Fruit fly (Drosophila melanogaster): ENCODE results near the gene CG8945.
A peak's percentile ranks its signal among the peaks of the same experiment; 100 is the strongest.

Gene CG8945

DNA sequence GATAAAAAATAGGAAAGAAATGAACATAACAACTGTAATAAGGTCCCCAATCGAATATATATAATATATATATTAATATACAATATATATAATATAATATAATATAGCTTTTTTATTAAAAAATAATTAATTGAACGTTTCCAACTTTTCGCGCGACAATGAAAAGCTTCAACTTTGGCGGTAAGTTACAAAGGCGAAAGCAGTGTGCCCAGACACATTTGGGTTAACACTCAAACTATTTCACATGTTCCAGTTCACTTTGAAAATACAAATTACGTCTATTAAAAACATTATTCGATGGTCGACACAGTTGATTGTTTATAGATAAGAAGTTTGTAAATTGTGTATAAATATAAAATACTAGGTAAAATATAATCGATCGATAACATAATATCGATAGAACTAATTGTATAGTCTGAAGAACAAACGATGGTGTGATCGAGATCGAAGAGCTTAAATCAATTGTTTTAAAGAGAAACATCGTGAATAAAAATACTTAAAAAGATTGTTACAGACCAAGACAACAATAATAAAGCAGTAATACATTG is 18.8 kb upstream of the CG8945 start:
- no peak for TF ChIP-seq noc (tag; optimal IDR thresholded peaks at IDR 0.05)

DNA sequence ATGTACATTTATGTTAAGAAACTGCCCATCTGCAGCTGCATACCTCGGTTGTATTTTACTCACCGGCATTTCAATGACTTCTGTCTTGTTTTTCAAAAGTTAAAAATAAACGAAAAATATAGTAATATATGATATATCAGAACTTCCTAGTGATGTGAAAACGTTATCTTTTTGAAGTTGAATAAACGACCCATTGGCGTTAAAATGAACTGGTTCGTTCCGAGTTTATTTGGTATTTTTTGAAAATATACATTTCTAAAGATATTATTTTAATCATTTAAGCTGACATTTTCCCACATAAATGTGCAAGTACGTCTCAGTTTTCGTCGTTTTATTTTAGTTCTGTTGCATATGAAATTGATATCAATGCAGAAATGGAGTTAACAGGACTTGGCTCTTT is 18.2 kb upstream of the CG8945 start, which contains the start of gene Arpc3B:
Gene Arpc3B (minus strand): TSS at position 146 of the 400 bp plus-strand sequence.
- TF ChIP-seq noc (tag; optimal IDR thresholded peaks at IDR 0.05), result no peak

DNA sequence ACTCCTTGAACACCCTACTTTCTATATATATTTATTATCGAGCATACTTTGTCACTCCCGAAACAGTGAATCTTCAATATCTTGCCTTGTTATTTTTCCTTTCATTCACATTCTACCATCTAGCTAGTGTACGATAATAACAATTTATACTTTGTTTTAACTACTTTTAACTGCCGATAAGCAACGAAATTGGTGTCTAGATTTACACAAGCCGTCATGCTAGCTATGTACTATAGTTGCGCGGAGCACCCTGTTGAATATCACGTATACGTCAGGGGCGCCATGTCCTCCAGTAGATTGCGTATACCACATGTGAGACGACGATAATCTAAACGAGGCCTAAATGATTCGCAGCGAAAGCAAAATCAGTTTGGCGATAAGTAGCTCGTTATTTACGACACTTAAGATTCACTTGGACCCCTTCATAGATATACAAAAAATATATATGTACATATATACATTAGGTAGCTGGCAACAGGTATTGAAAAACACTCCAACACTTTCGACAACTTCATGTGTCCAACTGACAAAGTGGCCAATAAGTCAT is 6.5 kb upstream of the CG8945 start:
- peak; percentile 64 for TF ChIP-seq noc (tag; optimal IDR thresholded peaks at IDR 0.05)

DNA sequence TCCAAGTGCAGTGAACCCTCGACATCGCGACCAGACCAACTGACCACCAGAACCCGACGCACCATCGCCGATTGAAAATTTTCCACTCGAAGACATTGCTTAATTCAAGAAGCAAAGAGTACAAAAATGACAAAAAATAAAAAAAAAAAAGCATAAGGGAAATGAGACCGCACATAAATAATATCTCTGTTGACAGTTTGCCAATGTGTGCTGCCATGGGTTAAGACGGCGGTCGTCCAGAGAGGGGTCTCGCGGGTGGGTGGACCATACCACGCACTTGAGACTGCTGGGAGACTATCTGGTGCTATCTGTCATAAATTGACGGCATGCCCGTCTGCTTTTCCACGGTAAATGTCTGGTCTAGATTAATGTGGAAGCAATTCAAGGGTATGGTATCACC is 6.0 kb upstream of the CG8945 start:
- no peak for TF ChIP-seq noc (tag; optimal IDR thresholded peaks at IDR 0.05)

DNA sequence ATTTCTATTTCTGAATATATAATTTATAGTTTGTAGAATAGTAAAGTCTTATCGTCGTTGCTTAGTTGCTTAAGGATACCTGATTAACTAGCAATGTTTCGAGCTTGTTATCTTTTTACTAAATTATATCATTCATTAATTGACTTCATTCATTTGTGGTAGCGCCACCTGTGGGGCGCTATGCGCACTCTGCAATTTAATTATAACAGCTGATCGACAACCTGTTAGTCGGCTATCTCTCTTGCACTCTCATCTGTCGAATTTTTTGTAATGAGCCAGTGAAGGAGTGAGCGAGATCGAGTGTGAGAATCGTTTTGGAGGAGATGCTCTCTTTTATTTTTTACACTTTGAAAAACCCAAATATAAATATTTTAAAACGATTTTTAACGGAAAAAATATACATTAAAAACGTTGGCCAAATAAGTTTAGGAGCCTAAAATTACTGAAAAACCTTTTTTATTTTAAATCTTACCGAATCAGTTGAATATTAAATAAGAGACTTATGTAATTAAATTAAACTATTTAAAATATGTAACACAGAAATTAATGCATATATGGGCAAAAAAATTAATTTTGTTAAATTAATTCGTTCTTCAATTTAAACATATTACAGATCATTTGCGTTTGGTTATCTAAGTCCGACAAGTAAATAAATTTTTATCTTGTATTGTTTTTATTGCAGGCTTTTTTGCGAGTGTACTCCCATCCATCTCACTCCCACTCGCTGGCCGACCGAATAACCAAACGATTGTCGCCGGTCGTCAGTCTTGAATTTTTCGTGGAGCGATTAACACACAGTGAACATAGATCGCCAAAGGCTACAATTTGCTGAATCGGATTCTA is 3.8 kb upstream of the CG8945 start, which contains the start of the genes CG16700 and CG4991:
Gene CG16700 (plus strand): TSS at position 793 of the 843 bp plus-strand sequence.
Gene CG4991 (plus strand): TSS at position 793 of the 843 bp plus-strand sequence.
- TF ChIP-seq noc (tag; optimal IDR thresholded peaks at IDR 0.05), result peak; percentile 89

DNA sequence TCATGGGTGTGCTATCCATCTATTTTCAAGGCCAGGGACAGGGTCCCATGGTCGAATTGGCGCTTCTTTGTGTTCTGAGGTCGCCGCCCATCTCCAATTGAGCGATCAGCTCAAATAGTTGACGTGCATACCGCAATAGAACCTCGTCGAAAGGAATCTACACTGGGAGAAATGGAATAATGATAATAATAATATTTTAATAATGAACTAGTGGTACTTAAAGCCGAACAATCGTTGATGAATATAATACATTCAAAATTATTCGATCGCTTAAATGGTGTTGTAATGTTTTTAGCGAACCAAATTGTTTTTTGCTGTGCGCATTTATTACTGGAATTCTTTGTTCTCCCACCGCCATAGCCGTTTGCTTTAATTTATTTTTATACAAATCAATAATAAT is 3.1 kb upstream of the CG8945 start:
- TF ChIP-seq noc (tag; optimal IDR thresholded peaks at IDR 0.05), result no peak

DNA sequence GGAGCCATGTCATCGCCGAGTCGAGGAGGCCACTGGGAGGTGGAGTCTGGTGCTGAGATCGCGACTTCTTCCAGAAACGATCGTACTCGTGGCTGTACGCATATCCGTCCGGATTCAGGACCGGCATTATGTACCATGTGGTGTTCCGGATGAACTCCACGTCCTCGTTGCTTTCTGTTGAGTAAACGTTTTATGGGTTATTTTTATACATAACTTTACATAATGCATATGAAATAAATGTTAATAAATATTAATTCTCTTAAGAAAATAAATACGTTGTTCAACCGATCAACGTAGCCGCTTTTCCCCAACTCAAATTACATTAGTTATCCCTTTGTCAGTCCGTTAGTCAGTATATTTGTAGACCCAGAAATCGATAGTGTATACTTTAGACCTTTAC is 6.3 kb downstream of the CG8945 start, which contains the start of gene CG4955:
Gene CG4955 (plus strand): TSS at position 301 of the 400 bp plus-strand sequence.
- TF ChIP-seq noc (tag; optimal IDR thresholded peaks at IDR 0.05), result no peak

DNA sequence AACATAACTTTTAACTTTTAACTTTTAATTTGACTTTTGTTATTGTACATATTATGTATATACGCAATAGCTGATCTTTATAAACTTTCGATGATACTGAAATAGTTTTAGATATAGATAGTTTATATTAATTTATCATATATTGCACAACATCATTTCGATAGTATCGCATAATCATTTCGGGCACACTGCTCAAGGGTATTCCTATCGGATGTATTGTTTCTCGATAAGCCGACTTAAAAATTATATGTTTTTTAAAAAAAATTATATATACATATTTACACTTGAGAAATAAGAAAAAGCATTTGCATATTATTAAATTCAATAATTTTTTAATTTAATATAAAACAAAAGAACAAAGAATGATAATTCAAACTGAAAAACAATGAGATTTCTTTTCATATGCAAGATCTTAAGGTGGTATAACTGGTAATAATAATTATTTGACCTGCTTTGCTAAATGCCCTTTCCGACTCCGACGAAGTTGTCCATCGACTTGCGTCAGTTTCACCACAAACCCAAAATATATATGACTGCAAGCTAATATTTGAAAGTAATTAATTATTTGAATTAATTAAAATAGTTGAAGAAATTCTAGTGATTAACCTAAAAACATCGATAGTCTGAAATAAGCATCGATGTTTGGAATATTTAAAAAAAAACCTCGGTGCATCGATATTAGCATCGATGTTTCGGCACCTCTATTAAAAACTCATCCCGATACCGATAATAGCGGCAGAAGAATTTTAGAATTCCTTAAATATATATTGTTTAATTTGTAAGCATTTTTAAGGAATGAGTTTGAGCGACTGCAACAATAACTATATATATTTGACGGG is 9.1 kb downstream of the CG8945 start, which contains the start of gene CG4949:
Gene CG4949 (plus strand): TSS at position 698 of the 839 bp plus-strand sequence.
- no peak for TF ChIP-seq noc (tag; optimal IDR thresholded peaks at IDR 0.05)

DNA sequence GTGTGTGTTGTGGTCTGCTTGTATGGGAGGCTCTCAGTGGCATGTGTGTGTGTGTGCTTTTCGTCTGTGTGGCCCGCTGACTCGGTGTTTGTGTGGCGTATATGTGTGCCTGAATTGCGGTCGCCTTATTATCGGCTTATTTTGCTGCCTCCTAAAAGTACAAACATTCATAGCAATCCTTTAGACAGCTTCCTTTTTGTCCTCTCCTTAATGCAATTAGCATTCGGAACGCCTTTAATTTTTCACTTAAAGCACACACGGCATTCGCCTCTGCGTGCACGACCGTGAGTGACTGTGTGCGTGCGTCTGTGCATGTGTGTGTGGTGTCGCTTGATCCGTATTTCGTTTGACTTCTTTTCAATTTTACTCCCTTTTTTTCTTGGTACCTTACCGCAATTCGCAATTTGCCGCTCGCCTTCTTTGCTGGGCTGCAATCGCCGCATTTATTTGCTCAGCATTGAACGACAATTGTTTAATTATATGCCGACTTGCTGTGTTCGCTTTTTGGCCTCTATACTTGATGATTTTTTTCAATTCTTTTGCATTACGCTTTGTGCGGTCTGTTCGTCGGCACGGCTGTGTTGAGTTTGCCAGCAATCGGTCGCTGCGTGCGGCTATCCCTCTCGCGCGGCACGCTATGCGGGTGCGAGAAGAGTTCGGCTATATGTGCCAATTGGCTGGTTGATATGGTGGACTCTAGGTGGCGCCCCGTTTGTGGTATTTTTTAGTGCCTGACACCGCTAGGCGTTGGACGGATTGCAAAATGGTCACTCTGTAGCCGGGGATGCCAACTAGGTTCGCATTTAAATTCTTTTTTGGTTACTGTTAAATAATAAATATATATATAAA is 10.0 kb downstream of the CG8945 start, which contains the start of gene wcy:
Gene wcy (minus strand): TSS at position 608 of the 849 bp plus-strand sequence.
- no peak for TF ChIP-seq noc (tag; optimal IDR thresholded peaks at IDR 0.05)

DNA sequence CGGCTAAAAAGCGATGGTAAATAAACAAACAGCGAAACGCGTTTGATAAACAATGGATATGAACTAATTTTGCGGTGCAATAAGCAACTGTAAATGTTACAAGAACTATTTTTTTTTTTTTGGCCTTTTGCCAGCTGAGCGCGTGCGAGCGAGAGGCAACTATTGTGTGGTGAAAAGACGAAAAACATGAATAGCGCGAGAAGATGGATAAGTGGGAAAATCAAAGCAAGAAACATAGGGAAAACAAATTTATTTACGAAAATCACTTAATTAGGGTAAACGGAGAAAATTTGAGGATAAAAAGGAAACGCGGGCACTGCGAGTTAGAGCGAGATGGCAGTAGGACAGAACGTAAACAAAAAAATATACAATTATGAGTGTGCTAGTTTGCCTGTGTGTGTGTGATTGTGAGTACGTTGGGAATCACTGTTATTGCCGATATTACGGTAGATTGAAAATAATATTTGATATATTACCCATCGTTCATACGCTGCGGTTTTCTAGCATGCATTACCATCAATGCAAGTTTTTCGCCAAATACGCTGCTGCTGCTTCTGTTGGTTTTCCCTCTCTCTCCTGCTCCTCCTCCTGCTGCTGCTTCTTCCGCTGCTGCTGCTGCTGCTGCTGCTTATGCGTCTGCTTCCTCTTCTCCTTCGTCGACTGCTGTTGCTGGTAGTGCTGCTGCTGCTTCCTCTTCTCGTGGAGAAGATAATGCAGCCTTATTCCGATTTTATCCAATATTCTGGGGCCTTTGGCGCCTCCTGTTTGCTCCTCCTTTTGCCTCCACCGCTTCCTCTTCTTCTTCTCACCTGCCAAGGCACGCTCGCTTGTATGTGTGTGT is 10.8 kb downstream of the CG8945 start:
- no peak for TF ChIP-seq noc (tag; optimal IDR thresholded peaks at IDR 0.05)

DNA sequence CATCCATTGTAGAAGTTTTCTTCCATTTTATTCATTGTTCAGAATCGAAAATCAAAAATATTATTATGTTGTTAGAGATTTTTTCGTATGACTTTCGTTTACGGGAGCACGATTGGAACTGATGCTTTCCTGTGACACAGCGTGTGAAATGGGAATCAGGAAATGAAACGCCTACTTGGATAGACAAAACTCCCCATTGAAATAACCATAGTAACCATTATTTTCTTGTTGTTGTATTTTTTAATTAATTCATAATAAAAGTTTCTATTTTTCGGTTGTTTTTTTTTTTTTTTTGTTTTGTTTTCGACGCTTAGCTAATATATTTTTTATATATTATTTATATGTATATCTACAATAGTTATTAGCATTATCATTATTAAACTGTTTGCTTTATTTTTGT is 19.1 kb downstream of the CG8945 start, which contains the start of gene CG43077:
Gene CG43077 (minus strand): TSS at position 101 of the 400 bp plus-strand sequence.
- TF ChIP-seq noc (tag; optimal IDR thresholded peaks at IDR 0.05), result no peak

DNA sequence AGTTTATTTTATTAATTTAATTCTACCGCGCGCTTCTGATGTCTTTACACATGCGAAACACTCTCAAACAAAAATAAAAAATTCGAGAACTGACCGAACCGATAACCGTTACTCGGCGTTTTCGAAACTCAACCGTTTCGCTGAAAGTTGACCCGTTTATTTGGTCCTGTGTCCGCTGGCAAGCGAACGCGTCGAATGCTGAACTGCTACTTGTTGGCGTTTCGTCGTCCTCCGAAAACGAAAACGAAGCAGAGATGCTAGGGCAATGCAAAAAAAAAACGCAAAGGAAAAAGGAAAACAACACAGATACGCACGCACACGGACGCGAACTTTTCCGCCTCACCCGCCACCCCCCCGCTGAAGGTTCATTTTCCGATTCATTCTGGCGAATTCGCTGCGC is 20.8 kb downstream of the CG8945 start, which contains the start of gene CG45002:
Gene CG45002 (minus strand): TSS at position 101 of the 400 bp plus-strand sequence.
- TF ChIP-seq noc (tag; optimal IDR thresholded peaks at IDR 0.05), result no peak

DNA sequence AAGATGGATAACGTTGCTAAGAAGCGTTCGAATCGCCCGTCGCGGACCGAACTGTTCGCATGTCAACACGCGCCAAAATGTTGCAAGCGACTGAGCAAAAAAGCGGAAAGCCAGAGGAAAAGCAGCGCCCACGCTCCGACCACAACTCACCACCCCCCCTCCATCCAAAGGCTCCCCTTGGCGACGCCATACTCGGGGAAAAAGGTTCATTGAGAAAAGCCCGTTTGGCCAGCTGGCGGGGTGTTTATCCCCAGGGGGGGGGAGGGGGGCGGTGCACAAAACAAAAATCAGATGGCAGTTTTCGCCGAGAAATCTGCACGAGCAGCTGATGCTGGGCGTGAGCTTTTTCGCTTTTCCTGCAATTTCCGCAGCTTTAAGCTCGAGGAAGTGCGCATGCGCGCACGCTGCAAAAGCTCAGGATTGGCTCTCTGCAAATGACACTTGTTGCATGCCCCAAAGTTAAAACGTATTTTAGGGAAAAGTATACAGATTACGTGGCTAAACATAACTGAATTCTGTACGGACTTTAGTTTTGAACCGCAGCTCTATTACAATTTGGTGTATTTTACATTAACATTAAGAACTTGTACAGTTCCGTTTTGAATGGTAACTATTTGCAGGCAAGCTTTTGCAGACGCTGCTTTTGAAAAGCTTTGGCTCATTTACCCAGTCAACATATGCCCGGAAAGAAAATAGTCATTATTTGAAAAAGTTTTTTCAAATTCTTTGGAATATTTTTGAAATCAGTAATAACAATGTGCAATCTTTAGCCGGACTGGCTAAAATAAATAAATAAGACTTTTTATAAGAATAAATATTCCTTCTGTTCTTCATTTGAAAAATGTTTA is 39.5 kb downstream of the CG8945 start:
- TF ChIP-seq noc (tag; optimal IDR thresholded peaks at IDR 0.05), result no peak

Measured in whole organism, larva.